Worm (Caenorhabditis elegans) whole organism, L1 larva: Measurements from ENCODE around the gene pdhk-2.

Experiments
- C04F5.9 ChIP-seq: sonication (generic microtip); optimal IDR thresholded peaks from 2 replicates; lab custom pipeline; 2016; ENCODE audit warnings: missing genetic modification characterization, missing compliant biosample characterization
- C16A3.4 ChIP-seq: fragments of 150-350 bp; optimal IDR thresholded peaks from 2 replicates; lab custom pipeline; 2014; ENCODE audit warnings: missing biosample characterization, missing genetic modification characterization
- aha-1 ChIP-seq: fragments of 150-350 bp; optimal IDR thresholded peaks from 2 replicates; lab custom pipeline; 2014; ENCODE audit warnings: missing biosample characterization, missing genetic modification characterization
- alr-1 ChIP-seq: fragments of 200-800 bp; sonication (Bioruptor generic); optimal IDR thresholded peaks from 2 replicates; lab custom pipeline; 2018; ENCODE audit warnings: borderline replicate concordance, mild to moderate bottlenecking, missing genetic modification characterization, missing compliant biosample characterization
- ama-1 ChIP-seq: fragments of 150-350 bp; optimal IDR thresholded peaks from 2 replicates; lab custom pipeline; 2014
- blmp-1 ChIP-seq: fragments of 150-350 bp; optimal IDR thresholded peaks from 2 replicates; lab custom pipeline; 2014; ENCODE audit warnings: missing biosample characterization, missing genetic modification characterization
- ceh-63 ChIP-seq: fragments of 200-800 bp; sonication (Bioruptor generic); optimal IDR thresholded peaks from 2 replicates; lab custom pipeline; 2018; ENCODE audit warnings: mild to moderate bottlenecking, missing genetic modification characterization, missing compliant biosample characterization
- ceh-88 ChIP-seq: fragments of 200-800 bp; sonication (Bioruptor generic); IDR thresholded peaks from 2 replicates; pipeline ENCODE4 v1.3.6; 2022; ENCODE audit warnings: missing genetic modification characterization, missing compliant biosample characterization
- ceh-90 ChIP-seq: sonication (generic microtip); optimal IDR thresholded peaks from 2 replicates; lab custom pipeline; 2016; ENCODE audit warnings: missing genetic modification characterization, missing compliant biosample characterization
- ces-1 ChIP-seq: fragments of 150-350 bp; optimal IDR thresholded peaks from 2 replicates; lab custom pipeline; 2014; ENCODE audit warnings: missing biosample characterization, missing genetic modification reagents, missing genetic modification characterization
- dsc-1 ChIP-seq: sonication (generic microtip); optimal IDR thresholded peaks from 2 replicates; lab custom pipeline; 2016; ENCODE audit warnings: mild to moderate bottlenecking, missing genetic modification characterization, missing compliant biosample characterization
- efl-1 ChIP-seq, 4 experiments: fragments of 150-350 bp; optimal IDR thresholded peaks in 3 of 4; peaks in 1 of 4; 1 replicate in 1 of 4; 2 replicates in 3 of 4; lab custom pipeline; 2014; ENCODE audit warnings: missing biosample characterization in 2 of 4, missing genetic modification characterization in 2 of 4, missing genetic modification reagents in 2 of 4
- efl-3 ChIP-seq: fragments of 200-800 bp; sonication (Bioruptor generic); optimal IDR thresholded peaks from 2 replicates; lab custom pipeline; 2018; ENCODE audit warnings: mild to moderate bottlenecking, missing genetic modification characterization, missing compliant biosample characterization
- egl-13 ChIP-seq: sonication (generic microtip); optimal IDR thresholded peaks from 2 replicates; lab custom pipeline; 2016; ENCODE audit warnings: missing genotype, missing genetic modification reagents, missing genetic modification characterization, missing compliant biosample characterization
- egl-27 ChIP-seq, 2 experiments: fragments of 150-350 bp in 1 of 2; sonication (generic microtip); optimal IDR thresholded peaks; 3 replicates each; lab custom pipeline; 2017 to 2018; ENCODE audit warnings: missing biosample characterization in 2 of 2, missing genetic modification characterization in 2 of 2, missing genetic modification reagents in 2 of 2
- elt-2 ChIP-seq: sonication (generic microtip); optimal IDR thresholded peaks from 2 replicates; lab custom pipeline; 2016; ENCODE audit warnings: missing genetic modification characterization, mild to moderate bottlenecking, inconsistent platforms, missing compliant biosample characterization, missing genetic modification reagents
- elt-3 ChIP-seq, 6 experiments: fragments of 150-350 bp in 1 of 6; sonication (generic microtip); optimal IDR thresholded peaks; 2 replicates each; lab custom pipeline; 2017 to 2018; ENCODE audit warnings: missing biosample characterization in 6 of 6, missing genetic modification characterization in 6 of 6, inconsistent platforms in 1 of 6
- fkh-10 ChIP-seq: sonication (generic microtip); optimal IDR thresholded peaks from 2 replicates; lab custom pipeline; 2017; ENCODE audit warnings: missing biosample characterization, missing genetic modification reagents, missing genetic modification characterization
- fkh-4 ChIP-seq: sonication (generic microtip); optimal IDR thresholded peaks from 2 replicates; lab custom pipeline; 2016; ENCODE audit warnings: missing compliant biosample characterization, missing genetic modification characterization, borderline replicate concordance
- fos-1 ChIP-seq: fragments of 150-350 bp; optimal IDR thresholded peaks from 2 replicates; lab custom pipeline; 2014; ENCODE audit warnings: missing biosample characterization, missing genetic modification characterization
- hlh-4 ChIP-seq: sonication (generic microtip); optimal IDR thresholded peaks from 2 replicates; lab custom pipeline; 2016; ENCODE audit warnings: mild to moderate bottlenecking, missing genetic modification characterization, missing compliant biosample characterization
- jun-1 ChIP-seq: fragments of 150-350 bp; optimal IDR thresholded peaks from 2 replicates; lab custom pipeline; 2014; ENCODE audit warnings: missing biosample characterization, missing genetic modification reagents, missing genetic modification characterization
- lin-13 ChIP-seq: fragments of 150-350 bp; optimal IDR thresholded peaks from 2 replicates; lab custom pipeline; 2014; ENCODE audit warnings: missing biosample characterization, missing genetic modification reagents, missing genetic modification characterization
- lin-15B ChIP-seq: fragments of 150-350 bp; sonication (generic microtip); optimal IDR thresholded peaks from 3 replicates; lab custom pipeline; 2014; ENCODE audit warnings: missing biosample characterization, missing genetic modification characterization
- lin-35 ChIP-seq, 2 experiments: fragments of 150-350 bp; optimal IDR thresholded peaks; 2 replicates each; lab custom pipeline; 2014; ENCODE audit warnings: missing biosample characterization in 2 of 2, missing genetic modification characterization in 2 of 2, missing genetic modification reagents in 2 of 2
- lin-39 ChIP-seq: fragments of 150-350 bp; optimal IDR thresholded peaks from 2 replicates; lab custom pipeline; 2014; ENCODE audit warnings: missing biosample characterization, missing genetic modification reagents, missing genetic modification characterization
- lir-3 ChIP-seq: sonication (generic microtip); optimal IDR thresholded peaks from 2 replicates; lab custom pipeline; 2016; ENCODE audit warnings: mild to moderate bottlenecking, missing genetic modification characterization, moderate library complexity, missing compliant biosample characterization; ENCODE audit not compliant: poor library complexity
- lsy-2 ChIP-seq, 2 experiments: fragments of 150-350 bp; optimal IDR thresholded peaks; 2 replicates each; lab custom pipeline; 2014; ENCODE audit warnings: missing biosample characterization in 2 of 2, missing genetic modification characterization in 2 of 2
- mab-9 ChIP-seq: fragments of 200-800 bp; sonication (Bioruptor generic); IDR thresholded peaks from 2 replicates; pipeline ENCODE4 v1.3.6; 2022; ENCODE audit warnings: missing genetic modification reagents, missing genetic modification characterization, missing compliant biosample characterization
- mdl-1 ChIP-seq, 2 experiments: fragments of 150-350 bp; optimal IDR thresholded peaks; 2 replicates each; lab custom pipeline; 2014 to 2017; ENCODE audit warnings: missing biosample characterization in 2 of 2, missing genetic modification characterization in 2 of 2, inconsistent platforms in 1 of 2
- nhr-20 ChIP-seq: sonication (generic microtip); optimal IDR thresholded peaks from 2 replicates; lab custom pipeline; 2016; ENCODE audit warnings: mild to moderate bottlenecking, missing genetic modification characterization, missing compliant biosample characterization
- nhr-237 ChIP-seq: fragments of 150-350 bp; optimal IDR thresholded peaks from 2 replicates; lab custom pipeline; 2014; ENCODE audit warnings: missing biosample characterization, missing genetic modification characterization
- nhr-47 ChIP-seq: sonication (generic microtip); optimal IDR thresholded peaks from 2 replicates; lab custom pipeline; 2016; ENCODE audit warnings: mild to moderate bottlenecking, missing genetic modification characterization, moderate library complexity, missing compliant biosample characterization
- nhr-76 ChIP-seq: sonication (generic microtip); optimal IDR thresholded peaks from 2 replicates; lab custom pipeline; 2017; ENCODE audit warnings: missing biosample characterization, missing genetic modification characterization
- nhr-84 ChIP-seq: sonication (generic microtip); optimal IDR thresholded peaks from 2 replicates; lab custom pipeline; 2017; ENCODE audit warnings: missing biosample characterization, missing genetic modification characterization
- nhr-90 ChIP-seq: sonication (generic microtip); optimal IDR thresholded peaks from 2 replicates; lab custom pipeline; 2016; ENCODE audit warnings: mild to moderate bottlenecking, missing genetic modification characterization, missing compliant biosample characterization; ENCODE audit not compliant: poor library complexity
- pag-3 ChIP-seq: sonication (generic microtip); optimal IDR thresholded peaks from 2 replicates; lab custom pipeline; 2017; ENCODE audit warnings: missing genetic modification characterization, mild to moderate bottlenecking, missing compliant biosample characterization, antibody characterized with exemption, borderline replicate concordance; ENCODE audit not compliant: insufficient read depth
- pqm-1 ChIP-seq: sonication (generic microtip); optimal IDR thresholded peaks from 3 replicates; lab custom pipeline; 2017; ENCODE audit warnings: missing biosample characterization, missing genetic modification characterization
- rnt-1 ChIP-seq: sonication (generic microtip); optimal IDR thresholded peaks from 2 replicates; lab custom pipeline; 2016; ENCODE audit warnings: mild to moderate bottlenecking, missing genetic modification characterization, moderate library complexity, missing compliant biosample characterization
- skn-1 ChIP-seq: fragments of 150-350 bp; optimal IDR thresholded peaks from 2 replicates; lab custom pipeline; 2014; ENCODE audit warnings: missing biosample characterization, missing genetic modification characterization
- snpc-4 ChIP-seq: fragments of 150-350 bp; optimal IDR thresholded peaks from 2 replicates; lab custom pipeline; 2014; ENCODE audit warnings: missing biosample characterization, missing genetic modification characterization
- sox-4 ChIP-seq: sonication (generic microtip); optimal IDR thresholded peaks from 2 replicates; lab custom pipeline; 2016; ENCODE audit warnings: missing genetic modification characterization, missing compliant biosample characterization
- sptf-1 ChIP-seq: fragments of 150-350 bp; optimal IDR thresholded peaks from 2 replicates; lab custom pipeline; 2014; ENCODE audit warnings: missing biosample characterization, missing genetic modification characterization
- sup-37 ChIP-seq: fragments of 200-800 bp; sonication (Bioruptor generic); optimal IDR thresholded peaks from 2 replicates; lab custom pipeline; 2018; ENCODE audit warnings: mild to moderate bottlenecking, missing genetic modification characterization, missing compliant biosample characterization
- unc-130 ChIP-seq: fragments of 150-350 bp; optimal IDR thresholded peaks from 2 replicates; lab custom pipeline; 2017; ENCODE audit warnings: missing biosample characterization, missing genetic modification characterization, inconsistent platforms
- unc-30 ChIP-seq: sonication (generic microtip); optimal IDR thresholded peaks from 2 replicates; lab custom pipeline; 2017; ENCODE audit warnings: missing biosample characterization, missing genetic modification characterization
- unc-62 ChIP-seq: fragments of 150-350 bp; optimal IDR thresholded peaks from 2 replicates; lab custom pipeline; 2014; ENCODE audit warnings: missing biosample characterization, missing genetic modification reagents, missing genetic modification characterization
- unc-86 ChIP-seq: sonication (generic microtip); optimal IDR thresholded peaks from 2 replicates; lab custom pipeline; 2016; ENCODE audit warnings: missing genetic modification characterization, missing compliant biosample characterization
- unc-98 ChIP-seq: fragments of 200-800 bp; sonication (Bioruptor generic); IDR thresholded peaks from 2 replicates; pipeline ENCODE4 v1.3.6; 2022; ENCODE audit warnings: missing genetic modification characterization, missing compliant biosample characterization
- vab-15 ChIP-seq: sonication (generic microtip); optimal IDR thresholded peaks from 2 replicates; lab custom pipeline; 2017; ENCODE audit warnings: missing genotype, mild to moderate bottlenecking, missing genetic modification characterization, missing compliant biosample characterization
- zip-4 ChIP-seq: fragments of 200-800 bp; sonication (Bioruptor generic); optimal IDR thresholded peaks from 2 replicates; lab custom pipeline; 2018; ENCODE audit warnings: mild to moderate bottlenecking, missing genetic modification characterization, moderate library complexity, missing compliant biosample characterization
- ztf-11 ChIP-seq, 2 experiments: sonication (generic microtip); optimal IDR thresholded peaks; 2 replicates each; lab custom pipeline; 2016 to 2017; ENCODE audit warnings: missing genetic modification characterization in 2 of 2, missing biosample characterization in 1 of 2, missing compliant biosample characterization in 1 of 2
- ztf-4 ChIP-seq: fragments of 150-350 bp; optimal IDR thresholded peaks from 2 replicates; lab custom pipeline; 2014; ENCODE audit warnings: missing biosample characterization, missing genetic modification characterization

The pdhk-2 gene

DNA sequence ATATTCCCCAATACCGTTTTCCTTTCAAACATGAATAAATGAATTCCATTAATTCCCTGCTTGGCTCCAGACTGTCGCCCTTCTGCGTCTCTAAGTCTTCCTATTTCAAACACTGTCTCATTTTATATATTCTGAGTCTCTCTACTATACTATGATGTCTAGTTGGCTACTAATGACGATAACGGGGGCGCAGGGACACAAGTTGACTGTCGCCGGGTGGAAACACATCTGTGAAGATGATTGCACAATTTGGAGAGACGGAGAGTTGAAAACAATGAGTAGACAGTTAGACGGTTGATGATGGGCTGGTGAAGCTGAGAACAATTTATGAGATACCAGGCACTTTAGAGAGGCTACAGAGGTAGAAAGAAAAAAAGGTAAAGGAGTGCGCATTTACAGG, 8.3 kb upstream of the pdhk-2 start, which contains the start of gene sma-2 (continued):
- TF ChIP-seq pqm-1 (tag; lab: Kevin White, UChicago): no peak
- no peak for TF ChIP-seq C04F5.9 (tag; lab: Kevin White, UChicago)
- TF ChIP-seq egl-27 (tag; optimal IDR thresholded peaks at IDR 0.05; lab: Kevin White, UChicago): no peak
- TF ChIP-seq ceh-63 (GFP tag; lab: Kevin White, UChicago): no peak
- peak; percentile 41 for TF ChIP-seq C16A3.4 (tag; lab: Kevin White, UChicago)
- TF ChIP-seq sup-37 (GFP tag; lab: Kevin White, UChicago): no peak
- peak; percentile 27 to 78 for TF ChIP-seq lin-35 (GFP tag; optimal IDR thresholded peaks at IDR 0.05; lab: Kevin White, UChicago)
- no peak for TF ChIP-seq sox-4 (tag; lab: Kevin White, UChicago)
- peak; percentile 14 for TF ChIP-seq ztf-4 (tag; lab: Kevin White, UChicago)
- peak in 2 of 6 experiments; percentile 9 to 48 for TF ChIP-seq elt-3 (tag; optimal IDR thresholded peaks at IDR 0.05; lab: Kevin White, UChicago)
- TF ChIP-seq unc-130: peak; percentile 45
- TF ChIP-seq nhr-90 (tag; lab: Kevin White, UChicago): peak; percentile 76
- no peak for TF ChIP-seq fkh-10 (GFP tag; lab: Kevin White, UChicago)
- TF ChIP-seq unc-62: no peak
- no peak for TF ChIP-seq fos-1 (tag; lab: Kevin White, UChicago)
- no peak for TF ChIP-seq snpc-4 (tag; lab: Kevin White, UChicago)
- TF ChIP-seq elt-2 (tag; lab: Kevin White, UChicago): peak; percentile 87
- no peak for TF ChIP-seq hlh-4 (tag; lab: Kevin White, UChicago)
- peak; percentile 18 to 73 for TF ChIP-seq lsy-2 (tag; optimal IDR thresholded peaks at IDR 0.05; lab: Kevin White, UChicago)
- peak in 1 of 2 experiments; percentile 36 for TF ChIP-seq mdl-1 (tag; optimal IDR thresholded peaks at IDR 0.05; lab: Kevin White, UChicago)
- TF ChIP-seq ztf-11 (tag; optimal IDR thresholded peaks at IDR 0.05; lab: Kevin White, UChicago): peak in 1 of 2 experiments; percentile 22
- TF ChIP-seq blmp-1 (tag; lab: Kevin White, UChicago): peak; percentile 84
- TF ChIP-seq efl-3: no peak
- TF ChIP-seq skn-1 (tag; lab: Kevin White, UChicago): peak; percentile 14
- TF ChIP-seq lin-15B: no peak
- no peak for TF ChIP-seq pag-3 (tag; lab: Kevin White, UChicago)
- TF ChIP-seq dsc-1 (tag; lab: Kevin White, UChicago): no peak
- no peak for TF ChIP-seq aha-1 (tag; lab: Kevin White, UChicago)
- no peak for TF ChIP-seq alr-1 (tag; lab: Kevin White, UChicago)
- no peak for TF ChIP-seq zip-4 (GFP tag; lab: Kevin White, UChicago)
- TF ChIP-seq ces-1: no peak
- TF ChIP-seq lin-39 (tag; lab: Kevin White, UChicago): no peak
- TF ChIP-seq mab-9 (GFP tag; lab: Robert Waterston, UW): no peak
- TF ChIP-seq lir-3 (tag; lab: Kevin White, UChicago): peak; percentile 21
- TF ChIP-seq ama-1 (lab: Kevin White, UChicago): no peak
- TF ChIP-seq sptf-1 (tag; lab: Kevin White, UChicago): no peak
- TF ChIP-seq ceh-88 (GFP tag; lab: Robert Waterston, UW): no peak
- no peak for TF ChIP-seq vab-15
- peak; percentile 34 for TF ChIP-seq jun-1
- no peak for TF ChIP-seq unc-98 (GFP tag; lab: Robert Waterston, UW)
- TF ChIP-seq nhr-84 (tag; lab: Kevin White, UChicago): no peak
- TF ChIP-seq unc-86 (tag; lab: Kevin White, UChicago): no peak
- no peak for TF ChIP-seq nhr-237 (tag; lab: Kevin White, UChicago)
- TF ChIP-seq rnt-1 (tag; lab: Kevin White, UChicago): peak; percentile 12
- peak; percentile 45 for TF ChIP-seq nhr-47 (tag; lab: Kevin White, UChicago)
- peak; percentile 20 for TF ChIP-seq lin-13 (GFP tag; lab: Kevin White, UChicago)
- TF ChIP-seq efl-1 (optimal IDR thresholded peaks at IDR 0.05; lab: Kevin White, UChicago): peak; percentile 54 to 55
- peak in 1 of 2 experiments; percentile 94 for TF ChIP-seq efl-1 (GFP tag; optimal IDR thresholded peaks at IDR 0.05 in 1 of 2; lab: Kevin White, UChicago)
- TF ChIP-seq egl-13 (tag; lab: Kevin White, UChicago): no peak
- TF ChIP-seq ceh-90 (tag; lab: Kevin White, UChicago): no peak
- TF ChIP-seq nhr-76 (tag; lab: Kevin White, UChicago): no peak
- TF ChIP-seq nhr-20: peak; percentile 85
- no peak for TF ChIP-seq unc-30 (tag; lab: Kevin White, UChicago)
- no peak for TF ChIP-seq fkh-4 (tag; lab: Kevin White, UChicago)
